Fruit fly (Drosophila melanogaster) whole organism: Measurements from ENCODE around the gene Usp32.

Source experiments
- CG8478 ChIP-seq: fragments of >200 bp; optimal IDR thresholded peaks from 2 replicates; lab custom pipeline; 2018; ENCODE audit warnings: inconsistent platforms
- EcR ChIP-seq, 2 experiments: fragments of >200 bp; optimal IDR thresholded peaks; 2 replicates each; lab custom pipeline; 2017; ENCODE audit warnings: missing biosample characterization in 2 of 2, missing genetic modification characterization in 2 of 2, missing genetic modification reagents in 2 of 2
- pan ChIP-seq: fragments of >200 bp; optimal IDR thresholded peaks from 2 replicates; lab custom pipeline; 2017
- psq ChIP-seq: fragments of >200 bp; optimal IDR thresholded peaks from 2 replicates; lab custom pipeline; 2017
- usp ChIP-seq: fragments of >200 bp; optimal IDR thresholded peaks from 2 replicates; lab custom pipeline; 2017; ENCODE audit warnings: missing biosample characterization, missing genetic modification characterization, mixed read lengths

dm6 chr3L:19928435-19929011 is 57.6 kb downstream of the Usp32 start, which contains the start of the genes CG8004 and RhoGDI:
- TF ChIP-seq pan (lab: Kevin White, UChicago) (no peak), usp (GFP tag; lab: Kevin White, UChicago) (no peak), psq (lab: Kevin White, UChicago) (no peak), EcR (GFP tag; optimal IDR thresholded peaks at IDR 0.05; lab: Kevin White, UChicago) (no peak), CG8478 (no peak)
